In the genomic region with DNA sequence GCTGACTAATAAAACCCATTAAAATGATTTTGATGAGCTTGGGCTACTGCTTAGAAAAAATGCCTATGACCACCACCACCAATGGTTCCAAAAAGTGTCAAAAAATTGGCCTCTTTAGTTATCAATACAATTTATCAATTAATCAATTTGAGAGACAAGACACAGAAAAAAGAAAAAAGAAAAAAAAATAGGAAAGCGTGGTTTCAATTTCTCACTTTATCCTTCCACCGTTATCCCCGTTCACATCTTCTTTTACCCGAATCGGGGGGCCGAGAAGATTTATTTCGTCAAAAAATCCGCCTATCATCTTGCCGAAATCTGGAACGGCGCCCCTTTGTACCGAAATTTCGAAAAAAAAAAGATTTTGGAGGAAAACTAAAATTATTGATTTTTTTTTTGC, we compare ENCODE assay signal across 3 worm cellular contexts.
TF ChIP-seq lines count a peak whose summit lies in the region.

No protein-coding gene starts in this region.

TF ChIP-seq in whole organism, L1 larva, 84 proteins besides CTCF, POLR2A, EP300 and RAD21:
- TF ChIP-seq unc-62 (GFP tag; optimal IDR thresholded peaks at IDR 0.05; lab: Kevin White, UChicago) (no peak), dpl-1 (GFP tag; optimal IDR thresholded peaks at IDR 0.05; lab: Kevin White, UChicago) (no peak), blmp-1 (tag; optimal IDR thresholded peaks at IDR 0.05; lab: Kevin White, UChicago) (peak; percentile 63), lin-14 (GFP tag; optimal IDR thresholded peaks at IDR 0.05; lab: Kevin White, UChicago) (no peak), snu-23 (GFP tag; optimal IDR thresholded peaks at IDR 0.05; lab: Kevin White, UChicago) (no peak), ztf-4 (tag; optimal IDR thresholded peaks at IDR 0.05; lab: Kevin White, UChicago) (no peak)

TF ChIP-seq in whole organism, L3 larva, 47 proteins besides CTCF, POLR2A, EP300 and RAD21:
- TF ChIP-seq snpc-4 (tag; optimal IDR thresholded peaks at IDR 0.05; lab: Kevin White, UChicago): no peak
- no peak for TF ChIP-seq elt-1 (tag; optimal IDR thresholded peaks at IDR 0.05; lab: Kevin White, UChicago)
- no peak for TF ChIP-seq nhr-76 (tag; optimal IDR thresholded peaks at IDR 0.05; lab: Kevin White, UChicago)
- TF ChIP-seq unc-62 (GFP tag; optimal IDR thresholded peaks at IDR 0.05; lab: Kevin White, UChicago): peak; percentile 62

TF ChIP-seq in whole organism, midembryonic, 9 proteins besides CTCF, POLR2A, EP300 and RAD21:
- TF ChIP-seq ztf-23 (GFP tag; IDR thresholded peaks at IDR 0.05; lab: Robert Waterston, UW): no peak
- no peak for TF ChIP-seq klf-2 (GFP tag; conservative IDR thresholded peaks at IDR 0.05; lab: Robert Waterston, UW)
- TF ChIP-seq T22C8.4 (GFP tag; IDR thresholded peaks at IDR 0.05; lab: Robert Waterston, UW): 0 out of 2 replicates have a peak, but pooled peaks have one; percentile 31
- no peak for TF ChIP-seq med-1 (GFP tag; optimal IDR thresholded peaks at IDR 0.05; lab: Kevin White, UChicago; ENCODE audit: insufficient read depth)
- TF ChIP-seq ztf-29 (GFP tag; IDR thresholded peaks at IDR 0.05; lab: Robert Waterston, UW): no peak
- TF ChIP-seq flt-1 (GFP tag; IDR thresholded peaks at IDR 0.05; lab: Robert Waterston, UW): no peak
- TF ChIP-seq ref-1 (GFP tag; conservative IDR thresholded peaks at IDR 0.05; lab: Robert Waterston, UW): no peak
- no peak for TF ChIP-seq tab-1 (GFP tag; IDR thresholded peaks at IDR 0.05; lab: Robert Waterston, UW)
- no peak for TF ChIP-seq cog-1 (tag; optimal IDR thresholded peaks at IDR 0.05; lab: Kevin White, UChicago)
